Fruit fly (Drosophila melanogaster) whole organism, prepupa: ENCODE results near the gene CG6066.

Experiments used
- Blimp-1 ChIP-seq: fragments of 200-800 bp; sonication (Bioruptor generic); optimal IDR thresholded peaks from 3 replicates; lab custom pipeline; 2017; ENCODE audit warnings: missing biosample characterization, missing genetic modification characterization, mild to moderate bottlenecking, moderate library complexity, missing genetic modification reagents
- CG10669 ChIP-seq: fragments of 200-800 bp; sonication (Bioruptor generic); optimal IDR thresholded peaks from 3 replicates; lab custom pipeline; 2018; ENCODE audit warnings: missing biosample characterization, mild to moderate bottlenecking, missing genetic modification characterization, moderate library complexity
- CG11294 ChIP-seq: fragments of 200-800 bp; sonication (Bioruptor generic); IDR thresholded peaks from 2 replicates; pipeline ENCODE4 v1.3.6; 2022; ENCODE audit warnings: missing biosample characterization, missing genetic modification characterization
- CG11762 ChIP-seq: fragments of 200-800 bp; sonication (Bioruptor generic); optimal IDR thresholded peaks from 3 replicates; lab custom pipeline; 2016; ENCODE audit warnings: missing biosample characterization, missing genetic modification characterization; ENCODE audit not compliant: insufficient read depth
- CG11902 ChIP-seq: fragments of 200-800 bp; sonication (Bioruptor generic); optimal IDR thresholded peaks from 3 replicates; lab custom pipeline; 2016; ENCODE audit warnings: missing biosample characterization, missing genetic modification characterization
- CG16779 ChIP-seq: fragments of 200-800 bp; sonication (Bioruptor generic); optimal IDR thresholded peaks from 3 replicates; lab custom pipeline; 2017; ENCODE audit warnings: missing biosample characterization, mild to moderate bottlenecking, missing genetic modification characterization
- CG3032 ChIP-seq: fragments of 200-800 bp; optimal IDR thresholded peaks from 2 replicates; lab custom pipeline; 2019; ENCODE audit warnings: missing biosample characterization, mild to moderate bottlenecking, missing genetic modification characterization, moderate library complexity
- CG31627 ChIP-seq: fragments of 200-800 bp; sonication (Bioruptor generic); optimal IDR thresholded peaks from 3 replicates; lab custom pipeline; 2016; ENCODE audit warnings: missing biosample characterization, missing genetic modification characterization
- CG32006 ChIP-seq: fragments of 200-800 bp; sonication (Bioruptor generic); optimal IDR thresholded peaks from 3 replicates; lab custom pipeline; 2017; ENCODE audit warnings: missing biosample characterization, mild to moderate bottlenecking, missing genetic modification characterization
- CG3919 ChIP-seq: fragments of 200-800 bp; sonication (Bioruptor generic); optimal IDR thresholded peaks from 3 replicates; lab custom pipeline; 2016; ENCODE audit warnings: missing biosample characterization, missing genetic modification characterization
- CG6163 ChIP-seq: fragments of 200-800 bp; sonication (Bioruptor generic); IDR thresholded peaks from 3 replicates; pipeline ENCODE4 v1.3.6; 2022; ENCODE audit warnings: missing biosample characterization, missing genetic modification characterization
- CG6276 ChIP-seq: fragments of 200-800 bp; sonication (Bioruptor generic); optimal IDR thresholded peaks from 2 replicates; lab custom pipeline; 2017; ENCODE audit warnings: missing biosample characterization, mild to moderate bottlenecking, missing genetic modification characterization
- CG6792 ChIP-seq: fragments of 200-800 bp; sonication (Bioruptor generic); optimal IDR thresholded peaks from 3 replicates; lab custom pipeline; 2016; ENCODE audit warnings: missing biosample characterization, missing genetic modification characterization
- CG6808 ChIP-seq: fragments of 200-800 bp; sonication (Bioruptor generic); optimal IDR thresholded peaks from 3 replicates; lab custom pipeline; 2017; ENCODE audit warnings: missing biosample characterization, missing genetic modification characterization, mild to moderate bottlenecking, moderate library complexity, missing genetic modification reagents
- CG6854 ChIP-seq: fragments of 200-800 bp; sonication (Bioruptor generic); optimal IDR thresholded peaks from 2 replicates; lab custom pipeline; 2017; ENCODE audit warnings: missing biosample characterization, mild to moderate bottlenecking, missing genetic modification characterization
- CG7368 ChIP-seq: fragments of 200-800 bp; sonication (Bioruptor generic); optimal IDR thresholded peaks from 3 replicates; lab custom pipeline; 2016; ENCODE audit warnings: missing biosample characterization, missing genetic modification characterization
- CG8119 ChIP-seq: fragments of 200-800 bp; sonication (Bioruptor generic); IDR thresholded peaks from 3 replicates; pipeline ENCODE4 v1.3.6; 2022; ENCODE audit warnings: missing biosample characterization, missing genetic modification characterization
- CG8319 ChIP-seq: fragments of 200-800 bp; sonication (Bioruptor generic); optimal IDR thresholded peaks from 3 replicates; lab custom pipeline; 2016; ENCODE audit warnings: missing biosample characterization, missing genetic modification characterization
- CG9139 ChIP-seq: fragments of 200-800 bp; sonication (Bioruptor generic); optimal IDR thresholded peaks from 3 replicates; lab custom pipeline; 2017; ENCODE audit warnings: missing biosample characterization, mild to moderate bottlenecking, missing genetic modification characterization
- Eip75B ChIP-seq: fragments of 200-800 bp; sonication (Bioruptor generic); optimal IDR thresholded peaks from 3 replicates; lab custom pipeline; 2016; ENCODE audit warnings: missing biosample characterization, missing genetic modification characterization
- Eip93F ChIP-seq: fragments of 200-800 bp; sonication (Bioruptor generic); optimal IDR thresholded peaks from 2 replicates; lab custom pipeline; 2016; ENCODE audit warnings: missing biosample characterization, mild to moderate bottlenecking, missing genetic modification characterization
- Ets21C ChIP-seq: fragments of 200-800 bp; sonication (Bioruptor generic); optimal IDR thresholded peaks from 3 replicates; lab custom pipeline; 2016; ENCODE audit warnings: missing biosample characterization, missing genetic modification characterization
- Ets96B ChIP-seq: fragments of 200-800 bp; optimal IDR thresholded peaks from 2 replicates; lab custom pipeline; 2019; ENCODE audit warnings: missing biosample characterization, mild to moderate bottlenecking, missing genetic modification characterization, moderate library complexity
- Gug ChIP-seq: fragments of 200-800 bp; sonication (Bioruptor generic); IDR thresholded peaks from 2 replicates; pipeline ENCODE4 v1.3.6; 2022; ENCODE audit warnings: missing biosample characterization, missing genetic modification characterization
- Hr38 ChIP-seq: sonication (Bioruptor generic); optimal IDR thresholded peaks from 2 replicates; lab custom pipeline; 2016; ENCODE audit warnings: missing biosample characterization, missing genetic modification characterization
- Hr39 ChIP-seq: fragments of 200-800 bp; sonication (Bioruptor generic); optimal IDR thresholded peaks from 2 replicates; lab custom pipeline; 2016; ENCODE audit warnings: missing biosample characterization, missing genetic modification characterization
- Hr4 ChIP-seq: fragments of 200-800 bp; sonication (Bioruptor generic); optimal IDR thresholded peaks from 3 replicates; lab custom pipeline; 2016; ENCODE audit warnings: missing biosample characterization, missing genetic modification characterization
- Met ChIP-seq: fragments of 200-800 bp; sonication (Bioruptor generic); optimal IDR thresholded peaks from 3 replicates; lab custom pipeline; 2016; ENCODE audit warnings: missing biosample characterization, missing genetic modification characterization
- OdsH ChIP-seq: fragments of 200-800 bp; sonication (Bioruptor generic); optimal IDR thresholded peaks from 3 replicates; lab custom pipeline; 2016; ENCODE audit warnings: missing biosample characterization, missing genetic modification characterization
- Smox ChIP-seq: fragments of 200-800 bp; sonication (Bioruptor generic); optimal IDR thresholded peaks from 3 replicates; lab custom pipeline; 2016; ENCODE audit warnings: missing biosample characterization, missing genetic modification characterization
- Sox102F ChIP-seq: fragments of 200-800 bp; sonication (Bioruptor generic); optimal IDR thresholded peaks from 2 replicates; lab custom pipeline; 2016; ENCODE audit warnings: missing biosample characterization, mild to moderate bottlenecking, missing genetic modification characterization
- Sox14 ChIP-seq: fragments of 200-800 bp; sonication (Bioruptor generic); optimal IDR thresholded peaks from 3 replicates; lab custom pipeline; 2016; ENCODE audit warnings: missing biosample characterization, missing genetic modification characterization
- Sox15 ChIP-seq: fragments of 200-800 bp; sonication (Bioruptor generic); optimal IDR thresholded peaks from 3 replicates; lab custom pipeline; 2016; ENCODE audit warnings: missing biosample characterization, missing genetic modification characterization
- acj6 ChIP-seq: fragments of 200-800 bp; sonication (Bioruptor generic); optimal IDR thresholded peaks from 3 replicates; lab custom pipeline; 2016; ENCODE audit warnings: missing biosample characterization, missing genetic modification characterization
- cyc ChIP-seq: fragments of 200-800 bp; sonication (Bioruptor generic); optimal IDR thresholded peaks from 3 replicates; lab custom pipeline; 2016; ENCODE audit warnings: missing biosample characterization, missing genetic modification characterization
- dac ChIP-seq: fragments of 200-800 bp; sonication (Bioruptor generic); optimal IDR thresholded peaks from 2 replicates; lab custom pipeline; 2017; ENCODE audit warnings: missing biosample characterization, mild to moderate bottlenecking, missing genetic modification characterization
- dsx ChIP-seq: fragments of 200-800 bp; optimal IDR thresholded peaks from 3 replicates; lab custom pipeline; 2019; ENCODE audit warnings: missing biosample characterization, mild to moderate bottlenecking, missing genetic modification characterization, moderate library complexity; ENCODE audit not compliant: poor library complexity, severe bottlenecking
- eg ChIP-seq: fragments of 200-800 bp; sonication (Bioruptor generic); IDR thresholded peaks from 3 replicates; pipeline ENCODE4 v1.3.6; 2022; ENCODE audit warnings: missing biosample characterization, missing genetic modification characterization
- esn ChIP-seq: fragments of 200-800 bp; sonication (Bioruptor generic); optimal IDR thresholded peaks from 2 replicates; lab custom pipeline; 2016; ENCODE audit warnings: missing biosample characterization, mild to moderate bottlenecking, missing genetic modification characterization, moderate library complexity
- fd59A ChIP-seq: fragments of 200-800 bp; sonication (Bioruptor generic); optimal IDR thresholded peaks from 2 replicates; lab custom pipeline; 2017; ENCODE audit warnings: missing biosample characterization, mild to moderate bottlenecking, missing genetic modification characterization, missing genetic modification reagents
- fd85E ChIP-seq: fragments of 200-800 bp; sonication (Bioruptor generic); optimal IDR thresholded peaks from 3 replicates; lab custom pipeline; 2016; ENCODE audit warnings: missing biosample characterization, missing genetic modification characterization
- lz ChIP-seq: fragments of 200-800 bp; sonication (Bioruptor generic); optimal IDR thresholded peaks from 3 replicates; lab custom pipeline; 2016; ENCODE audit warnings: missing biosample characterization, missing genetic modification characterization
- net ChIP-seq: fragments of 200-800 bp; sonication (Bioruptor generic); optimal IDR thresholded peaks from 3 replicates; lab custom pipeline; 2016; ENCODE audit warnings: missing biosample characterization, missing genetic modification characterization
- pdm3 ChIP-seq: fragments of 200-800 bp; sonication (Bioruptor generic); optimal IDR thresholded peaks from 3 replicates; lab custom pipeline; 2016; ENCODE audit warnings: missing biosample characterization, missing genetic modification characterization
- salr ChIP-seq, 2 experiments: fragments of 200-800 bp; sonication (Bioruptor generic); optimal IDR thresholded peaks; 3 replicates each; lab custom pipeline; 2016 to 2018; ENCODE audit warnings: missing biosample characterization in 2 of 2, missing genetic modification characterization in 2 of 2, mild to moderate bottlenecking in 1 of 2
- spab ChIP-seq: fragments of 200-800 bp; sonication (Bioruptor generic); optimal IDR thresholded peaks from 2 replicates; lab custom pipeline; 2017; ENCODE audit warnings: missing biosample characterization, mild to moderate bottlenecking, missing genetic modification characterization, missing genetic modification reagents
- ss ChIP-seq, 2 experiments: fragments of 200-800 bp; sonication (Bioruptor generic); optimal IDR thresholded peaks; 2 replicates in 1 of 2; 3 replicates in 1 of 2; lab custom pipeline; 2017 to 2018; ENCODE audit warnings: mild to moderate bottlenecking in 2 of 2, missing biosample characterization in 2 of 2, missing genetic modification characterization in 2 of 2, moderate library complexity in 1 of 2
- svp ChIP-seq: fragments of 200-800 bp; sonication (Bioruptor generic); peaks from one replicate; lab custom pipeline; 2016; ENCODE audit warnings: missing biosample characterization, missing genetic modification characterization
- topi ChIP-seq: fragments of 200-800 bp; sonication (Bioruptor generic); optimal IDR thresholded peaks from 3 replicates; lab custom pipeline; 2016; ENCODE audit warnings: missing biosample characterization, missing genetic modification characterization

CG6066 gene

DNA sequence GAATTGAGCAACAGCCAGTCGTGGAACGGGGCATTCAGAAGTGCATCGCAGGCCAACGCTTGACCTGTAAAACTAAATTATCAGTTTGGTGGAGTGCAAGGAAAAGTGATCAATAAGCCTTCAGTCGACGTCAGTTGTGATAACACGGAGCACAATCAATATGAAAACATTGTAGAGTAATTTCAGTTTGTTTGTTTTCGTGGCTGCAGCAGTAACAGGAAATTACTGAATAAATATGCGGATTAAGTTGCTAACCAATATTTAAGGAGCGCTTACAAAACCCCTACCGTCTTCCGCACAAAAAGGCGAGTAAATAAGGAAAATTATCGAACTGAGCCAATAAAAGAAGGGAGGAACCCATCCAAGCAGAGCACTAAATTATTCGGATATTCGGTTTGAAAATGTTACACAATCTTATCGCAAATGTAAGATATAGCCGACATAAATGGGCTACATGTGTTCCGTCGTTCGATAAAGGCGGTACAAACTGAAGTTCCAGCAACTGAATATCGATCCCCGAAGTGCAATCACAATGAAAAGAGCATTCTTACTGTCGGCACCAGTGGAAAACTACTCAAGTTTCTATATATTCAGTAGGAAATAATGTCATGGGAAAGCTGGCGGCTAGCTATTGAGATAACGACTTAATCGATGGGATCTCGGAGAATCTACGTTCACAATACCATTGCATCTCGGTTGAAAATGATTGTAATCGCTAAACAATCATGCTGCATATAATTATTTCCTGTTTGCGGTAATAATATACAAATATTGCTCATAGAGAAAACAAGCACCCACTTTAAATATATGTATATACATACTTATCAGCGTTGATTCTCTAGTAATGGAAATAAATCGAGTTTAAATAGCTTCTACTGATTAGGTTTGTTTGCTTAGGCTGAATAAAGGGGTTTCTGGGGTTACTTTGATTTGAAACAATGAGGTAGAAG lies 19.5 kb upstream of the CG6066 start:
- TF ChIP-seq Eip75B (GFP tag; lab: Kevin White, UChicago) (peak; percentile 59), CG31627 (GFP tag; lab: Kevin White, UChicago) (peak; percentile 6), CG10669 (GFP tag; lab: Kevin White, UChicago) (peak; percentile 70), Hr4 (no peak), svp (GFP tag; lab: Kevin White, UChicago) (peak; percentile 39), fd59A (GFP tag; lab: Kevin White, UChicago) (peak; percentile 35), CG6792 (peak; percentile 77), CG8119 (GFP tag; lab: Robert Waterston, UW) (no peak), CG8319 (peak; percentile 49), Eip93F (GFP tag; lab: Kevin White, UChicago) (no peak), dac (GFP tag; lab: Kevin White, UChicago) (no peak), pdm3 (peak; percentile 55), spab (GFP tag; lab: Kevin White, UChicago) (peak; percentile 63), cyc (GFP tag; lab: Kevin White, UChicago) (no peak), Blimp-1 (GFP tag; lab: Kevin White, UChicago) (peak; percentile 22), Ets96B (tag; lab: Kevin White, UChicago) (peak; percentile 18), Hr39 (GFP tag; lab: Kevin White, UChicago) (no peak), dsx (GFP tag; lab: Kevin White, UChicago) (peak; percentile 50), Sox102F (GFP tag; lab: Kevin White, UChicago) (peak; percentile 49), Sox15 (no peak), CG6276 (GFP tag; lab: Kevin White, UChicago) (no peak), lz (GFP tag; lab: Kevin White, UChicago) (peak; percentile 45), OdsH (peak; percentile 42), CG7368 (GFP tag; lab: Kevin White, UChicago) (peak; percentile 69), CG6163 (GFP tag; lab: Robert Waterston, UW) (peak; percentile 75), CG3919 (GFP tag; lab: Kevin White, UChicago) (peak; percentile 63), esn (GFP tag; lab: Kevin White, UChicago) (peak; percentile 69), Gug (GFP tag; lab: Robert Waterston, UW) (0 out of 2 replicates have a peak, but pooled peaks have one; percentile 26), fd85E (GFP tag; lab: Kevin White, UChicago) (peak; percentile 23), topi (GFP tag; lab: Kevin White, UChicago) (peak; percentile 22), Smox (GFP tag; lab: Kevin White, UChicago) (peak; percentile 58), Met (GFP tag; lab: Kevin White, UChicago) (peak; percentile 15), CG11294 (GFP tag; lab: Robert Waterston, UW) (no peak), salr (GFP tag; optimal IDR thresholded peaks at IDR 0.05; lab: Kevin White, UChicago) (peak; percentile 7 to 28), CG6854 (GFP tag; lab: Kevin White, UChicago) (peak; percentile 42), acj6 (peak; percentile 48), Ets21C (GFP tag; lab: Kevin White, UChicago) (no peak), CG16779 (peak; percentile 51), Hr38 (no peak), CG11762 (GFP tag; lab: Kevin White, UChicago) (peak; percentile 18), ss (GFP tag; optimal IDR thresholded peaks at IDR 0.05; lab: Kevin White, UChicago) (peak; percentile 22 to 69), net (GFP tag; lab: Kevin White, UChicago) (peak; percentile 60), CG11902 (GFP tag; lab: Kevin White, UChicago) (no peak), CG9139 (GFP tag; lab: Kevin White, UChicago) (peak; percentile 62), CG6808 (GFP tag; lab: Kevin White, UChicago) (peak; percentile 65), Sox14 (GFP tag; lab: Kevin White, UChicago) (peak; percentile 6), CG32006 (GFP tag; lab: Kevin White, UChicago) (peak; percentile 41), CG3032 (peak; percentile 46), eg (no peak)
